Worm (Caenorhabditis elegans) whole organism, L1 larva: Measurements from ENCODE around the gene Y39B6A.27.

ENCODE experiments used
- elt-3 ChIP-seq, 6 experiments: fragments of 150-350 bp in 1 of 6; sonication (generic microtip); optimal IDR thresholded peaks; 2 replicates each; lab custom pipeline; 2017 to 2018; ENCODE audit warnings: missing biosample characterization in 6 of 6, missing genetic modification characterization in 6 of 6, inconsistent platforms in 1 of 6
- fos-1 ChIP-seq: fragments of 150-350 bp; optimal IDR thresholded peaks from 2 replicates; lab custom pipeline; 2014; ENCODE audit warnings: missing biosample characterization, missing genetic modification characterization
- hlh-17 ChIP-seq: fragments of 200-800 bp; sonication (Bioruptor generic); optimal IDR thresholded peaks from 2 replicates; lab custom pipeline; 2018; ENCODE audit warnings: missing genetic modification characterization, mild to moderate bottlenecking, missing compliant biosample characterization, moderate library complexity, borderline replicate concordance
- lir-3 ChIP-seq: sonication (generic microtip); optimal IDR thresholded peaks from 2 replicates; lab custom pipeline; 2016; ENCODE audit warnings: mild to moderate bottlenecking, missing genetic modification characterization, moderate library complexity, missing compliant biosample characterization; ENCODE audit not compliant: poor library complexity
- lsy-2 ChIP-seq, 2 experiments: fragments of 150-350 bp; optimal IDR thresholded peaks; 2 replicates each; lab custom pipeline; 2014; ENCODE audit warnings: missing biosample characterization in 2 of 2, missing genetic modification characterization in 2 of 2
- mdl-1 ChIP-seq, 2 experiments: fragments of 150-350 bp; optimal IDR thresholded peaks; 2 replicates each; lab custom pipeline; 2014 to 2017; ENCODE audit warnings: missing biosample characterization in 2 of 2, missing genetic modification characterization in 2 of 2, inconsistent platforms in 1 of 2
- nhr-11 ChIP-seq: fragments of 150-350 bp; optimal IDR thresholded peaks from 2 replicates; lab custom pipeline; 2014; ENCODE audit warnings: missing biosample characterization, missing genetic modification characterization
- nhr-237 ChIP-seq: fragments of 150-350 bp; optimal IDR thresholded peaks from 2 replicates; lab custom pipeline; 2014; ENCODE audit warnings: missing biosample characterization, missing genetic modification characterization
- pag-3 ChIP-seq: sonication (generic microtip); optimal IDR thresholded peaks from 2 replicates; lab custom pipeline; 2017; ENCODE audit warnings: missing genetic modification characterization, mild to moderate bottlenecking, missing compliant biosample characterization, antibody characterized with exemption, borderline replicate concordance; ENCODE audit not compliant: insufficient read depth
- rnt-1 ChIP-seq: sonication (generic microtip); optimal IDR thresholded peaks from 2 replicates; lab custom pipeline; 2016; ENCODE audit warnings: mild to moderate bottlenecking, missing genetic modification characterization, moderate library complexity, missing compliant biosample characterization
- unc-130 ChIP-seq: fragments of 150-350 bp; optimal IDR thresholded peaks from 2 replicates; lab custom pipeline; 2017; ENCODE audit warnings: missing biosample characterization, missing genetic modification characterization, inconsistent platforms

ce11 chrV:19082541-19082940 lies 51.0 kb downstream of the Y39B6A.27 start, which contains the start of gene nhr-95:
- TF ChIP-seq nhr-11 (tag; lab: Kevin White, UChicago) (no peak), rnt-1 (tag; lab: Kevin White, UChicago) (no peak), lir-3 (tag; lab: Kevin White, UChicago) (no peak), fos-1 (tag; lab: Kevin White, UChicago) (no peak), nhr-237 (no peak), unc-130 (no peak), mdl-1 (tag; optimal IDR thresholded peaks at IDR 0.05; lab: Kevin White, UChicago) (no peak), lsy-2 (tag; optimal IDR thresholded peaks at IDR 0.05; lab: Kevin White, UChicago) (no peak), hlh-17 (GFP tag; lab: Kevin White, UChicago) (no peak), elt-3 (tag; optimal IDR thresholded peaks at IDR 0.05; lab: Kevin White, UChicago) (no peak), pag-3 (tag; lab: Kevin White, UChicago) (no peak)
